Worm (Caenorhabditis elegans) whole organism, L4 larva: Measurements from ENCODE around the gene rrp-8.

ENCODE experiments used
- F37D6.2 ChIP-seq: sonication (generic microtip); optimal IDR thresholded peaks from 2 replicates; lab custom pipeline; 2016; ENCODE audit warnings: mild to moderate bottlenecking, missing genetic modification characterization, missing compliant biosample characterization
- T20F7.1 ChIP-seq: fragments of 200-800 bp; sonication (Bioruptor generic); optimal IDR thresholded peaks from 2 replicates; lab custom pipeline; 2018; ENCODE audit warnings: mild to moderate bottlenecking, missing genetic modification characterization, missing compliant biosample characterization
- aha-1 ChIP-seq: fragments of 150-350 bp; peaks from one replicate; lab custom pipeline; 2014; ENCODE audit warnings: missing biosample characterization, missing genetic modification characterization
- attf-4 ChIP-seq: sonication (generic microtip); optimal IDR thresholded peaks from 3 replicates; lab custom pipeline; 2017; ENCODE audit warnings: missing biosample characterization, missing genetic modification characterization
- ceh-28 ChIP-seq: fragments of 150-350 bp; optimal IDR thresholded peaks from 2 replicates; lab custom pipeline; 2014; ENCODE audit warnings: missing biosample characterization, missing genetic modification reagents, missing genetic modification characterization
- ceh-82 ChIP-seq: sonication (generic microtip); optimal IDR thresholded peaks from 2 replicates; lab custom pipeline; 2017; ENCODE audit warnings: missing biosample characterization, missing genetic modification characterization
- ces-1 ChIP-seq: fragments of 150-350 bp; sonication (generic microtip); optimal IDR thresholded peaks from 4 replicates; lab custom pipeline; 2014; ENCODE audit warnings: missing biosample characterization, missing genetic modification reagents, missing genetic modification characterization
- daf-12 ChIP-seq: fragments of 150-350 bp; optimal IDR thresholded peaks from 2 replicates; lab custom pipeline; 2014; ENCODE audit warnings: missing biosample characterization, missing genetic modification reagents, missing genetic modification characterization
- daf-16 ChIP-seq, 3 experiments: sonication (generic microtip); optimal IDR thresholded peaks; 2 replicates each; lab custom pipeline; 2016 to 2017; ENCODE audit warnings: missing genetic modification characterization in 3 of 3, missing genetic modification reagents in 3 of 3, mild to moderate bottlenecking in 2 of 3, missing compliant biosample characterization in 2 of 3, missing biosample characterization in 1 of 3, moderate library complexity in 1 of 3
- daf-19 ChIP-seq: fragments of 200-800 bp; sonication (Bioruptor generic); conservative IDR thresholded peaks from 2 replicates; pipeline ENCODE4 v1.3.6; 2022; ENCODE audit warnings: missing genetic modification characterization, missing compliant biosample characterization
- dmd-6 ChIP-seq: fragments of 200-800 bp; sonication (Bioruptor generic); IDR thresholded peaks from 2 replicates; pipeline ENCODE4 v1.3.6; 2022; ENCODE audit warnings: missing genetic modification reagents, missing genetic modification characterization, missing compliant biosample characterization
- dpl-1 ChIP-seq: fragments of 150-350 bp; optimal IDR thresholded peaks from 2 replicates; lab custom pipeline; 2014; ENCODE audit warnings: missing biosample characterization, missing genetic modification reagents, missing genetic modification characterization
- duxl-1 ChIP-seq: sonication (generic microtip); optimal IDR thresholded peaks from 2 replicates; lab custom pipeline; 2016; ENCODE audit warnings: mild to moderate bottlenecking, missing genetic modification characterization, moderate library complexity, missing compliant biosample characterization; ENCODE audit not compliant: poor library complexity
- dve-1 ChIP-seq: sonication (generic microtip); optimal IDR thresholded peaks from 2 replicates; lab custom pipeline; 2017; ENCODE audit warnings: antibody characterized with exemption, mild to moderate bottlenecking, missing genetic modification characterization, missing compliant biosample characterization; ENCODE audit not compliant: insufficient read depth
- egl-27 ChIP-seq: sonication (generic microtip); optimal IDR thresholded peaks from 3 replicates; lab custom pipeline; 2017; ENCODE audit warnings: missing biosample characterization, missing genetic modification reagents, missing genetic modification characterization
- fkh-10 ChIP-seq: fragments of 150-350 bp; optimal IDR thresholded peaks from 2 replicates; lab custom pipeline; 2014; ENCODE audit warnings: missing biosample characterization, missing genetic modification reagents, missing genetic modification characterization
- hif-1 ChIP-seq, 2 experiments: sonication (generic microtip); optimal IDR thresholded peaks; 2 replicates each; lab custom pipeline; 2016 to 2017; ENCODE audit warnings: missing compliant biosample characterization in 2 of 2, missing genetic modification characterization in 2 of 2, missing genetic modification reagents in 2 of 2, missing genotype in 2 of 2, mild to moderate bottlenecking in 1 of 2
- hlh-11 ChIP-seq: fragments of 200-800 bp; sonication (Bioruptor generic); optimal IDR thresholded peaks from 2 replicates; lab custom pipeline; 2018; ENCODE audit warnings: mild to moderate bottlenecking, missing genetic modification characterization, missing compliant biosample characterization
- hlh-30 ChIP-seq: sonication (generic microtip); optimal IDR thresholded peaks from 2 replicates; lab custom pipeline; 2017; ENCODE audit warnings: antibody characterized with exemption, mild to moderate bottlenecking, missing genetic modification characterization, missing compliant biosample characterization; ENCODE audit not compliant: insufficient read depth
- hmg-1.1 ChIP-seq: fragments of 200-800 bp; sonication (Bioruptor generic); IDR thresholded peaks from 2 replicates; pipeline ENCODE4 v1.3.6; 2022; ENCODE audit warnings: missing genetic modification reagents, missing genetic modification characterization, missing compliant biosample characterization
- lim-7 ChIP-seq: fragments of 200-800 bp; sonication (Bioruptor generic); IDR thresholded peaks from 2 replicates; pipeline ENCODE4 v1.3.6; 2022; ENCODE audit warnings: missing genetic modification characterization, missing compliant biosample characterization
- lin-1 ChIP-seq: fragments of 200-800 bp; sonication (Bioruptor generic); IDR thresholded peaks from 2 replicates; pipeline ENCODE4 v1.3.6; 2022; ENCODE audit warnings: missing genetic modification reagents, missing genetic modification characterization, missing compliant biosample characterization
- lin-13 ChIP-seq: fragments of 150-350 bp; optimal IDR thresholded peaks from 2 replicates; lab custom pipeline; 2014; ENCODE audit warnings: missing biosample characterization, missing genetic modification reagents, missing genetic modification characterization
- lin-38 ChIP-seq: fragments of 200-800 bp; sonication (Bioruptor generic); IDR thresholded peaks from 2 replicates; pipeline ENCODE4 v1.3.6; 2022; ENCODE audit warnings: missing genetic modification reagents, missing genetic modification characterization, missing compliant biosample characterization
- lin-39 ChIP-seq: fragments of 150-350 bp; optimal IDR thresholded peaks from 2 replicates; lab custom pipeline; 2014; ENCODE audit warnings: missing biosample characterization, missing genetic modification reagents, missing genetic modification characterization
- lir-3 ChIP-seq: sonication (generic microtip); optimal IDR thresholded peaks from 2 replicates; lab custom pipeline; 2016; ENCODE audit warnings: mild to moderate bottlenecking, missing genetic modification characterization, missing compliant biosample characterization
- lsy-2 ChIP-seq, 2 experiments: fragments of 150-350 bp in 1 of 2; sonication (generic microtip) in 1 of 2; optimal IDR thresholded peaks; 2 replicates each; lab custom pipeline; 2014 to 2017; ENCODE audit warnings: missing biosample characterization in 2 of 2, missing genetic modification characterization in 2 of 2
- madf-5 ChIP-seq, 2 experiments: fragments of 200-800 bp; sonication (Bioruptor generic); IDR thresholded peaks; 2 replicates each; pipeline ENCODE4 v1.3.6; 2022; ENCODE audit warnings: missing compliant biosample characterization in 2 of 2, missing genetic modification characterization in 2 of 2
- mdl-1 ChIP-seq, 2 experiments: fragments of 150-350 bp in 1 of 2; sonication (generic microtip) in 1 of 2; optimal IDR thresholded peaks; 2 replicates each; lab custom pipeline; 2014 to 2017; ENCODE audit warnings: missing biosample characterization in 2 of 2, missing genetic modification characterization in 2 of 2
- mep-1 ChIP-seq: fragments of 150-350 bp; sonication (generic microtip); optimal IDR thresholded peaks from 3 replicates; lab custom pipeline; 2014; ENCODE audit warnings: missing biosample characterization, missing genetic modification characterization
- mes-2 ChIP-seq: sonication (generic microtip); optimal IDR thresholded peaks from 2 replicates; lab custom pipeline; 2016; ENCODE audit warnings: missing genotype, mild to moderate bottlenecking, missing genetic modification characterization, missing compliant biosample characterization; ENCODE audit not compliant: poor library complexity, severe bottlenecking
- nhr-102 ChIP-seq: sonication (generic microtip); optimal IDR thresholded peaks from 2 replicates; lab custom pipeline; 2016; ENCODE audit warnings: mild to moderate bottlenecking, missing genetic modification characterization, moderate library complexity, missing compliant biosample characterization
- nhr-11 ChIP-seq: fragments of 150-350 bp; optimal IDR thresholded peaks from 2 replicates; lab custom pipeline; 2014; ENCODE audit warnings: missing biosample characterization, missing genetic modification characterization
- nhr-28 ChIP-seq: fragments of 150-350 bp; optimal IDR thresholded peaks from 2 replicates; lab custom pipeline; 2014; ENCODE audit warnings: missing biosample characterization, missing genetic modification characterization
- nhr-48 ChIP-seq: sonication (generic microtip); optimal IDR thresholded peaks from 2 replicates; lab custom pipeline; 2016; ENCODE audit warnings: mild to moderate bottlenecking, missing genetic modification characterization, missing compliant biosample characterization
- nhr-6 ChIP-seq: fragments of 150-350 bp; optimal IDR thresholded peaks from 2 replicates; lab custom pipeline; 2014; ENCODE audit warnings: missing biosample characterization, missing genetic modification characterization
- nhr-77 ChIP-seq: fragments of 150-350 bp; optimal IDR thresholded peaks from 2 replicates; lab custom pipeline; 2014; ENCODE audit warnings: missing biosample characterization, missing genetic modification characterization
- pha-4 ChIP-seq, 2 experiments: fragments of 150-350 bp in 1 of 2; fragments of 200-800 bp in 1 of 2; sonication (Bioruptor generic) in 1 of 2; IDR thresholded peaks in 1 of 2; optimal IDR thresholded peaks in 1 of 2; 2 replicates each; pipeline versions ENCODE4 v1.3.6 to Lab custom; 2014 to 2022; ENCODE audit warnings: missing genetic modification characterization in 2 of 2, missing genetic modification reagents in 2 of 2, missing biosample characterization in 1 of 2, missing compliant biosample characterization in 1 of 2
- pqm-1 ChIP-seq: sonication (generic microtip); optimal IDR thresholded peaks from 2 replicates; lab custom pipeline; 2017; ENCODE audit warnings: missing biosample characterization, missing genetic modification characterization
- rbr-2 ChIP-seq: sonication (generic microtip); optimal IDR thresholded peaks from 2 replicates; lab custom pipeline; 2016; ENCODE audit warnings: missing genotype, missing genetic modification characterization, missing compliant biosample characterization
- spr-3 ChIP-seq: fragments of 200-800 bp; sonication (Bioruptor generic); optimal IDR thresholded peaks from 2 replicates; lab custom pipeline; 2018; ENCODE audit warnings: mild to moderate bottlenecking, missing genetic modification characterization, missing compliant biosample characterization
- tra-1 ChIP-seq: fragments of 200-800 bp; sonication (Bioruptor generic); IDR thresholded peaks from 2 replicates; pipeline ENCODE4 v1.3.6; 2022; ENCODE audit warnings: missing genetic modification reagents, missing genetic modification characterization, missing compliant biosample characterization
- unc-130 ChIP-seq: sonication (generic microtip); optimal IDR thresholded peaks from 2 replicates; lab custom pipeline; 2016; ENCODE audit warnings: missing genetic modification reagents, missing genetic modification characterization, missing compliant biosample characterization
- unc-62 ChIP-seq, 3 experiments: fragments of 150-350 bp in 1 of 3; sonication (generic microtip); optimal IDR thresholded peaks in 2 of 3; peaks in 1 of 3; 1 replicate in 1 of 3; 2 replicates in 2 of 3; lab custom pipeline; 2014 to 2017; ENCODE audit warnings: missing biosample characterization in 3 of 3, missing genetic modification characterization in 3 of 3, missing genetic modification reagents in 3 of 3, missing genotype in 1 of 3
- zfp-2 ChIP-seq: sonication (generic microtip); optimal IDR thresholded peaks from 2 replicates; lab custom pipeline; 2016; ENCODE audit warnings: mild to moderate bottlenecking, missing genetic modification characterization, missing compliant biosample characterization
- ztf-7 ChIP-seq: fragments of 150-350 bp; optimal IDR thresholded peaks from 2 replicates; lab custom pipeline; 2014; ENCODE audit warnings: missing biosample characterization, missing genetic modification characterization

Gene rrp-8

DNA sequence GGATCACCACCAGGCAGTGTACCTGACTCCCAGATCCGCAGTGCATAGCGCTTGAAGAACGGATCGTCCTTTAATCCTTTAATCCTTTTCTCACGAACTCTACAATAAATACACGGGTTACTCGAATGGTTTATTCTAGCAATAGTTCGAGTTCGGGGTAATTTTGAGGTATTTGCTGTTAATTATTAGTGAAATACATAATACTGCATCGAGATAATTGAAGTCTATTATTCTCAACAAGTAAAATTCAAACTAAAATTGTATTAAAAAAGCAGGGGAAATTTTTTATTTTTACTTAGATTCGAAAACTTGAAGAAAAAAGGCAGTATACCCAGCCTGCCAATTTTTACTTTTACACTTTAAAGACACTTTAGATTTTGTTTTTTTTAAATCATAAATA lies 13.6 kb downstream of the rrp-8 start, which contains the start of gene kgb-1:
Gene kgb-1, minus strand, starts transcription at position 101 of the 400 bp plus-strand sequence.
- TF ChIP-seq unc-62 (GFP tag; optimal IDR thresholded peaks at IDR 0.05 in 1 of 2; lab: Kevin White, UChicago) (peak in 1 of 2 experiments; percentile 36), unc-62 (tag; optimal IDR thresholded peaks at IDR 0.05; lab: Kevin White, UChicago) (no peak), attf-4 (no peak)

DNA sequence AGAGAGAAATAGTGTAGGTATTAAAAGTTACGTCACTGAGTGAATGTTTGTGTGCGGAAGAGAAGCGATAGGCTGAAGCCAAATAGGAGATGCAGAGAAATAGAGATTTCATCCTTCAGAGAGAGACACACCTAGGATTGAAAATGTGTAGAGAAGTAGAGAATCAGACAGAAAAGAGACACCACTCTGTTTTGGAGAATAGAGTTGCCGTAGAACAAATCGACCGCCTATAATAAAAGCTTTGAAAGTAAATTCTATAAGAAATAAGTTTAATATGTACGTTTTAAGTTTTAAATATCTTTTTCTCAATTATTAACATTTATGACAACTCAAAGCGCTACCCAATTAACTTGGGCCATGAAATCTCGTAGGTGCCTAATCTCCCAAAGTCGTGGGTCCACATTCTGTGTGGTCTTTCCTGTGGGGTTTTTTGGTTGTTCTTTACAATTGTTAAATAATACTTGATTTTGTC lies 14.1 kb downstream of the rrp-8 start, which contains the start of gene T07A9.12:
Gene T07A9.12, plus strand, starts transcription at position 448 of the 472 bp plus-strand sequence.
- peak; percentile 68 for TF ChIP-seq dpl-1
- TF ChIP-seq mep-1, result peak; percentile 83
- peak; percentile 12 for TF ChIP-seq F37D6.2
- peak; percentile 3 for TF ChIP-seq unc-130 (GFP tag; lab: Kevin White, UChicago)
- peak; percentile 57 for TF ChIP-seq lin-38 (GFP tag; lab: Robert Waterston, UW)
- TF ChIP-seq nhr-6 (tag; lab: Kevin White, UChicago), result peak; percentile 66
- TF ChIP-seq tra-1 (GFP tag; lab: Robert Waterston, UW), result no peak
- no peak for TF ChIP-seq lin-13 (GFP tag; lab: Kevin White, UChicago)
- TF ChIP-seq hlh-30, result peak; percentile 47
- peak; percentile 97 for TF ChIP-seq dve-1 (tag; lab: Kevin White, UChicago)
- TF ChIP-seq mdl-1 (tag; optimal IDR thresholded peaks at IDR 0.05; lab: Kevin White, UChicago), result peak; percentile 38 to 48
- TF ChIP-seq ces-1 (GFP tag; lab: Kevin White, UChicago), result no peak
- no peak for TF ChIP-seq lim-7 (GFP tag; lab: Robert Waterston, UW)
- TF ChIP-seq nhr-102, result peak; percentile 4
- peak; percentile 80 for TF ChIP-seq hlh-11
- peak; percentile 39; the same call in 1 of the 2 replicates for TF ChIP-seq pha-4 (GFP tag; IDR thresholded peaks at IDR 0.05; lab: Robert Waterston, UW)
- TF ChIP-seq pha-4 (tag; optimal IDR thresholded peaks at IDR 0.05; lab: Kevin White, UChicago), result peak; percentile 18
- TF ChIP-seq ztf-7 (tag; lab: Kevin White, UChicago), result peak; percentile 63
- TF ChIP-seq ceh-28 (tag; lab: Kevin White, UChicago), result no peak
- TF ChIP-seq fkh-10 (GFP tag; lab: Kevin White, UChicago), result peak; percentile 58
- TF ChIP-seq nhr-48 (tag; lab: Kevin White, UChicago), result peak; percentile 43
- TF ChIP-seq daf-16 (GFP tag; optimal IDR thresholded peaks at IDR 0.05; lab: Kevin White, UChicago), result no peak
- TF ChIP-seq daf-16 (tag; optimal IDR thresholded peaks at IDR 0.05; lab: Kevin White, UChicago), result peak; percentile 42
- no peak for TF ChIP-seq egl-27 (tag; lab: Kevin White, UChicago)
- peak; percentile 42 for TF ChIP-seq pqm-1
- TF ChIP-seq mes-2, result peak; percentile 87
- no peak for TF ChIP-seq spr-3 (GFP tag; lab: Kevin White, UChicago)
- peak in 1 of 2 experiments; percentile 78 for TF ChIP-seq hif-1 (tag; optimal IDR thresholded peaks at IDR 0.05; lab: Kevin White, UChicago)
- peak; percentile 67 for TF ChIP-seq rbr-2 (tag; lab: Kevin White, UChicago)
- TF ChIP-seq daf-19, result no peak
- peak; percentile 37 to 79 for TF ChIP-seq lsy-2 (tag; optimal IDR thresholded peaks at IDR 0.05; lab: Kevin White, UChicago)
- TF ChIP-seq hmg-1.1 (GFP tag; lab: Robert Waterston, UW), result peak; percentile 85
- TF ChIP-seq dmd-6, result peak; percentile 59
- no peak for TF ChIP-seq madf-5 (GFP tag; IDR thresholded peaks at IDR 0.05; lab: Robert Waterston, UW)
- TF ChIP-seq daf-12, result no peak
- TF ChIP-seq ceh-82 (tag; lab: Kevin White, UChicago), result no peak
- no peak for TF ChIP-seq lir-3
- no peak for TF ChIP-seq aha-1 (tag; lab: Kevin White, UChicago)
- no peak for TF ChIP-seq lin-39 (tag; lab: Kevin White, UChicago)
- TF ChIP-seq nhr-28, result peak; percentile 79
- peak; percentile 73 for TF ChIP-seq nhr-11
- no peak for TF ChIP-seq zfp-2 (tag; lab: Kevin White, UChicago)
- TF ChIP-seq duxl-1, result peak; percentile 55
- TF ChIP-seq unc-62 (GFP tag; optimal IDR thresholded peaks at IDR 0.05 in 1 of 2; lab: Kevin White, UChicago), result peak in 1 of 2 experiments; percentile 9
- TF ChIP-seq unc-62 (tag; optimal IDR thresholded peaks at IDR 0.05; lab: Kevin White, UChicago), result no peak
- peak; percentile 47 for TF ChIP-seq T20F7.1 (GFP tag; lab: Kevin White, UChicago)
- TF ChIP-seq nhr-77 (tag; lab: Kevin White, UChicago), result peak; percentile 28
- 0 out of 2 replicates have a peak, but pooled peaks have one; percentile 11 for TF ChIP-seq lin-1 (GFP tag; lab: Robert Waterston, UW)
